Fruit fly (Drosophila melanogaster) whole organism, embryonic: ENCODE results near the gene DnaJ-1.

Experiments
- Ada2b ChIP-seq: fragments of 200-800 bp; sonication (Bioruptor generic); IDR thresholded peaks from 2 replicates; pipeline ENCODE4 v1.3.6; 2022; ENCODE audit warnings: missing biosample characterization, missing genetic modification characterization
- BEAF-32 ChIP-seq: fragments of 200-800 bp; sonication (Bioruptor generic); optimal IDR thresholded peaks from 3 replicates; lab custom pipeline; 2017; ENCODE audit warnings: missing biosample characterization, missing genetic modification characterization, mild to moderate bottlenecking, moderate library complexity, missing genetic modification reagents
- BtbVII ChIP-seq: fragments of 200-800 bp; sonication (Bioruptor generic); optimal IDR thresholded peaks from 3 replicates; lab custom pipeline; 2017; ENCODE audit warnings: missing biosample characterization, mild to moderate bottlenecking, missing genetic modification characterization
- CG11695 ChIP-seq: fragments of 200-800 bp; sonication (Bioruptor generic); IDR thresholded peaks from 3 replicates; pipeline ENCODE4 v1.3.6; 2022; ENCODE audit warnings: missing biosample characterization, missing genetic modification characterization
- CG11723 ChIP-seq: fragments of 200-800 bp; sonication (Bioruptor generic); optimal IDR thresholded peaks from 2 replicates; lab custom pipeline; 2017; ENCODE audit warnings: missing biosample characterization, mild to moderate bottlenecking, missing genetic modification characterization
- CG12071 ChIP-seq: fragments of 200-800 bp; sonication (Bioruptor generic); optimal IDR thresholded peaks from 3 replicates; lab custom pipeline; 2018; ENCODE audit warnings: missing biosample characterization, mild to moderate bottlenecking, missing genetic modification characterization
- CG12391 ChIP-seq: fragments of 200-800 bp; sonication (Bioruptor generic); optimal IDR thresholded peaks from 3 replicates; lab custom pipeline; 2018; ENCODE audit warnings: missing biosample characterization, mild to moderate bottlenecking, missing genetic modification characterization, moderate library complexity
- CG13775 ChIP-seq: fragments of 200-800 bp; sonication (Bioruptor generic); optimal IDR thresholded peaks from 3 replicates; lab custom pipeline; 2017; ENCODE audit warnings: missing biosample characterization, mild to moderate bottlenecking, missing genetic modification characterization
- CG14710 ChIP-seq: fragments of 200-800 bp; sonication (Bioruptor generic); optimal IDR thresholded peaks from 3 replicates; lab custom pipeline; 2019; ENCODE audit warnings: missing biosample characterization, mild to moderate bottlenecking, missing genetic modification characterization, moderate library complexity
- CG14965 ChIP-seq: fragments of 200-800 bp; sonication (Bioruptor generic); optimal IDR thresholded peaks from 2 replicates; lab custom pipeline; 2016; ENCODE audit warnings: missing biosample characterization, missing genetic modification characterization, borderline replicate concordance
- CG15601 ChIP-seq: fragments of 200-800 bp; sonication (Bioruptor generic); optimal IDR thresholded peaks from 3 replicates; lab custom pipeline; 2019; ENCODE audit warnings: missing biosample characterization, mild to moderate bottlenecking, missing genetic modification characterization, moderate library complexity
- CG1647 ChIP-seq: fragments of 200-800 bp; sonication (Bioruptor generic); optimal IDR thresholded peaks from 3 replicates; lab custom pipeline; 2016; ENCODE audit warnings: missing biosample characterization, missing genetic modification characterization
- CG17612 ChIP-seq: fragments of 200-800 bp; sonication (Bioruptor generic); IDR thresholded peaks from 2 replicates; pipeline ENCODE4 v1.3.6; 2022; ENCODE audit warnings: missing biosample characterization, missing genetic modification characterization
- CG1792 ChIP-seq: fragments of 200-800 bp; sonication (Bioruptor generic); optimal IDR thresholded peaks from 2 replicates; lab custom pipeline; 2016; ENCODE audit warnings: missing biosample characterization, missing genetic modification characterization
- CG18476 ChIP-seq: fragments of 200-800 bp; sonication (Bioruptor generic); optimal IDR thresholded peaks from 2 replicates; lab custom pipeline; 2016; ENCODE audit warnings: missing biosample characterization, mild to moderate bottlenecking, missing genetic modification characterization
- CG2199 ChIP-seq: fragments of 200-800 bp; sonication (Bioruptor generic); IDR thresholded peaks from 3 replicates; pipeline ENCODE4 v1.3.6; 2022; ENCODE audit warnings: missing biosample characterization, missing genetic modification characterization
- CG3407 ChIP-seq: fragments of 200-800 bp; sonication (Bioruptor generic); optimal IDR thresholded peaks from 2 replicates; lab custom pipeline; 2018; ENCODE audit warnings: missing biosample characterization, mild to moderate bottlenecking, missing genetic modification characterization
- CG4360 ChIP-seq: fragments of 200-800 bp; sonication (Bioruptor generic); IDR thresholded peaks from 2 replicates; pipeline ENCODE4 v1.3.6; 2022; ENCODE audit warnings: missing biosample characterization, missing genetic modification characterization
- CG5180 ChIP-seq: fragments of 200-800 bp; sonication (Bioruptor generic); optimal IDR thresholded peaks from 3 replicates; lab custom pipeline; 2017; ENCODE audit warnings: missing biosample characterization, missing genetic modification characterization, mild to moderate bottlenecking, moderate library complexity, missing genetic modification reagents
- CG5245 ChIP-seq: fragments of 200-800 bp; sonication (Bioruptor generic); optimal IDR thresholded peaks from 3 replicates; lab custom pipeline; 2016; ENCODE audit warnings: missing biosample characterization, missing genetic modification characterization
- CG6175 ChIP-seq: fragments of 200-800 bp; sonication (Bioruptor generic); IDR thresholded peaks from 3 replicates; pipeline ENCODE4 v1.3.6; 2022; ENCODE audit warnings: missing biosample characterization, missing genetic modification characterization
- CG7745 ChIP-seq: fragments of 200-800 bp; sonication (Bioruptor generic); optimal IDR thresholded peaks from 2 replicates; lab custom pipeline; 2018; ENCODE audit warnings: missing biosample characterization, mild to moderate bottlenecking, missing genetic modification characterization, moderate library complexity
- CG8765 ChIP-seq: fragments of 200-800 bp; sonication (Bioruptor generic); IDR thresholded peaks from 2 replicates; pipeline ENCODE4 v1.3.6; 2022; ENCODE audit warnings: missing biosample characterization, missing genetic modification characterization
- Chrac-16 ChIP-seq: fragments of 200-800 bp; sonication (Bioruptor generic); optimal IDR thresholded peaks from 3 replicates; lab custom pipeline; 2016; ENCODE audit warnings: missing biosample characterization, missing genetic modification characterization
- CkIIα-i1 ChIP-seq: fragments of 200-800 bp; sonication (Bioruptor generic); IDR thresholded peaks from 2 replicates; pipeline ENCODE4 v1.3.6; 2022; ENCODE audit warnings: missing biosample characterization, missing genetic modification characterization
- Fer3 ChIP-seq: fragments of 200-800 bp; sonication (Bioruptor generic); optimal IDR thresholded peaks from 2 replicates; lab custom pipeline; 2018; ENCODE audit warnings: missing biosample characterization, mild to moderate bottlenecking, missing genetic modification characterization, moderate library complexity
- Kr ChIP-seq: fragments of 200-800 bp; sonication (Bioruptor generic); optimal IDR thresholded peaks from 2 replicates; lab custom pipeline; 2017; ENCODE audit warnings: missing biosample characterization, mild to moderate bottlenecking, missing genetic modification characterization
- Lim3 ChIP-seq: fragments of 200-800 bp; sonication (Bioruptor generic); IDR thresholded peaks from 2 replicates; pipeline ENCODE4 v1.3.6; 2022; ENCODE audit warnings: missing biosample characterization, missing genetic modification characterization
- Neu2 ChIP-seq: fragments of 200-800 bp; sonication (Bioruptor generic); optimal IDR thresholded peaks from 3 replicates; lab custom pipeline; 2016; ENCODE audit warnings: missing biosample characterization, missing genetic modification characterization, borderline replicate concordance
- Poxn ChIP-seq: fragments of 200-800 bp; sonication (Bioruptor generic); IDR thresholded peaks from 2 replicates; pipeline ENCODE4 v1.3.6; 2022; ENCODE audit warnings: missing biosample characterization, missing genetic modification characterization
- TFAM ChIP-seq: fragments of 200-800 bp; sonication (Bioruptor generic); optimal IDR thresholded peaks from 2 replicates; lab custom pipeline; 2017; ENCODE audit warnings: missing biosample characterization, missing genetic modification characterization, inconsistent platforms
- crp ChIP-seq, 2 experiments: fragments of 200-800 bp; sonication (Bioruptor generic); optimal IDR thresholded peaks; 2 replicates in 1 of 2; 3 replicates in 1 of 2; lab custom pipeline; 2017; ENCODE audit warnings: missing biosample characterization in 2 of 2, missing genetic modification characterization in 2 of 2, mild to moderate bottlenecking in 1 of 2, moderate library complexity in 1 of 2
- ewg ChIP-seq: fragments of 200-800 bp; sonication (Bioruptor generic); optimal IDR thresholded peaks from 3 replicates; lab custom pipeline; 2017; ENCODE audit warnings: mild to moderate bottlenecking, missing biosample characterization, missing genetic modification reagents, missing genetic modification characterization
- gsb ChIP-seq: fragments of 200-800 bp; sonication (Bioruptor generic); IDR thresholded peaks from 2 replicates; pipeline ENCODE4 v1.3.6; 2022; ENCODE audit warnings: missing biosample characterization, missing genetic modification characterization
- gt ChIP-seq: fragments of 200-800 bp; sonication (Bioruptor generic); IDR thresholded peaks from 2 replicates; pipeline ENCODE4 v1.3.6; 2022; ENCODE audit warnings: missing biosample characterization, missing genetic modification characterization
- jing ChIP-seq: fragments of 200-800 bp; sonication (Bioruptor generic); optimal IDR thresholded peaks from 2 replicates; lab custom pipeline; 2018; ENCODE audit warnings: missing biosample characterization, mild to moderate bottlenecking, missing genetic modification characterization
- kni ChIP-seq: fragments of 200-800 bp; sonication (Bioruptor generic); optimal IDR thresholded peaks from 3 replicates; lab custom pipeline; 2017; ENCODE audit warnings: mild to moderate bottlenecking, missing biosample characterization, missing genetic modification reagents, missing genetic modification characterization
- lmd ChIP-seq: fragments of 200-800 bp; sonication (Bioruptor generic); IDR thresholded peaks from 2 replicates; pipeline ENCODE4 v1.3.6; 2022; ENCODE audit warnings: missing biosample characterization, missing genetic modification characterization
- mld ChIP-seq: fragments of 200-800 bp; sonication (Bioruptor generic); IDR thresholded peaks from 3 replicates; pipeline ENCODE4 v1.3.6; 2022; ENCODE audit warnings: missing biosample characterization, missing genetic modification characterization; ENCODE audit not compliant: partially characterized antibody
- pnt ChIP-seq: fragments of 200-800 bp; sonication (Bioruptor generic); optimal IDR thresholded peaks from 3 replicates; lab custom pipeline; 2016; ENCODE audit warnings: missing biosample characterization, missing genetic modification characterization
- pros ChIP-seq: fragments of 200-800 bp; sonication (Bioruptor generic); optimal IDR thresholded peaks from 3 replicates; lab custom pipeline; 2019; ENCODE audit warnings: missing biosample characterization, mild to moderate bottlenecking, missing genetic modification characterization, moderate library complexity
- psq ChIP-seq: fragments of 200-800 bp; sonication (Bioruptor generic); optimal IDR thresholded peaks from 2 replicates; lab custom pipeline; 2017; ENCODE audit warnings: missing biosample characterization, missing genetic modification characterization
- pzg ChIP-seq: fragments of 200-800 bp; sonication (Bioruptor generic); optimal IDR thresholded peaks from 3 replicates; lab custom pipeline; 2018; ENCODE audit warnings: missing biosample characterization, mild to moderate bottlenecking, missing genetic modification characterization, moderate library complexity
- run ChIP-seq: fragments of 200-800 bp; sonication (Bioruptor generic); optimal IDR thresholded peaks from 3 replicates; lab custom pipeline; 2018; ENCODE audit warnings: missing biosample characterization, mild to moderate bottlenecking, missing genetic modification characterization
- stwl ChIP-seq: fragments of 200-800 bp; sonication (Bioruptor generic); optimal IDR thresholded peaks from 3 replicates; lab custom pipeline; 2018; ENCODE audit warnings: missing biosample characterization, mild to moderate bottlenecking, missing genetic modification characterization, moderate library complexity
- tna ChIP-seq: fragments of 200-800 bp; sonication (Bioruptor generic); IDR thresholded peaks from 2 replicates; pipeline ENCODE4 v1.3.6; 2022; ENCODE audit warnings: missing biosample characterization, missing genetic modification characterization; ENCODE audit not compliant: partially characterized antibody
- tup ChIP-seq: fragments of 200-800 bp; sonication (Bioruptor generic); optimal IDR thresholded peaks from 2 replicates; lab custom pipeline; 2016; ENCODE audit warnings: missing biosample characterization, mild to moderate bottlenecking, missing genetic modification characterization, moderate library complexity
- usp ChIP-seq: fragments of >200 bp; optimal IDR thresholded peaks from 2 replicates; lab custom pipeline; 2017; ENCODE audit warnings: missing biosample characterization, missing genetic modification characterization
- wdn ChIP-seq: fragments of 200-800 bp; sonication (Bioruptor generic); IDR thresholded peaks from 2 replicates; pipeline ENCODE4 v1.3.6; 2022; ENCODE audit warnings: missing biosample characterization, missing genetic modification characterization

DnaJ-1 gene

dm6 chr3L:5751740-5752579 is at the start of gene DnaJ-1 (continued):
- TF ChIP-seq tna = peak; percentile 94
- TF ChIP-seq CG3407 (GFP tag; lab: Kevin White, UChicago) = peak; percentile 26
- no peak for TF ChIP-seq Ada2b (GFP tag; lab: Robert Waterston, UW)
- TF ChIP-seq CG6175 (GFP tag; lab: Robert Waterston, UW) = no peak
- no peak for TF ChIP-seq jing (GFP tag; lab: Kevin White, UChicago)
- TF ChIP-seq wdn (GFP tag; lab: Robert Waterston, UW) = no peak
- no peak for TF ChIP-seq CG13775 (GFP tag; lab: Kevin White, UChicago)
- TF ChIP-seq Chrac-16 (GFP tag; lab: Kevin White, UChicago) = no peak
- peak; percentile 95 for TF ChIP-seq mld
- TF ChIP-seq CG15601 = peak; percentile 65
- no peak for TF ChIP-seq Neu2
- peak; percentile 43 for TF ChIP-seq ewg (GFP tag; lab: Kevin White, UChicago)
- TF ChIP-seq kni (GFP tag; lab: Kevin White, UChicago) = peak; percentile 52
- TF ChIP-seq Kr (GFP tag; lab: Kevin White, UChicago) = no peak
- TF ChIP-seq CG18476 (GFP tag; lab: Kevin White, UChicago) = no peak
- TF ChIP-seq CG1792 (GFP tag; lab: Kevin White, UChicago) = no peak
- no peak for TF ChIP-seq crp (GFP tag; optimal IDR thresholded peaks at IDR 0.05; lab: Kevin White, UChicago)
- peak; percentile 7; the same call in 1 of the 3 replicates for TF ChIP-seq CG11695 (GFP tag; lab: Robert Waterston, UW)
- no peak for TF ChIP-seq CG7745
- peak; percentile 98 for TF ChIP-seq BEAF-32 (GFP tag; lab: Kevin White, UChicago)
- TF ChIP-seq CG17612 (GFP tag; lab: Robert Waterston, UW) = no peak
- TF ChIP-seq gt (GFP tag; lab: Robert Waterston, UW) = no peak
- TF ChIP-seq CG12391 (tag; lab: Kevin White, UChicago) = no peak
- peak; percentile 73 for TF ChIP-seq CG14710 (tag; lab: Kevin White, UChicago)
- no peak for TF ChIP-seq lmd (GFP tag; lab: Robert Waterston, UW)
- no peak for TF ChIP-seq Poxn (GFP tag; lab: Robert Waterston, UW)
- TF ChIP-seq CG4360 = no peak
- no peak for TF ChIP-seq CG12071 (GFP tag; lab: Kevin White, UChicago)
- no peak for TF ChIP-seq gsb (GFP tag; lab: Robert Waterston, UW)
- peak; percentile 85 for TF ChIP-seq pzg
- TF ChIP-seq CG1647 (GFP tag; lab: Kevin White, UChicago) = no peak
- TF ChIP-seq CG11723 (GFP tag; lab: Kevin White, UChicago) = no peak
- no peak for TF ChIP-seq CG14965 (GFP tag; lab: Kevin White, UChicago)
- TF ChIP-seq pros (GFP tag; lab: Kevin White, UChicago) = peak; percentile 0
- TF ChIP-seq CkIIα-i1 (GFP tag; lab: Robert Waterston, UW) = no peak
- no peak for TF ChIP-seq Fer3 (tag; lab: Kevin White, UChicago)
- TF ChIP-seq CG2199 (GFP tag; lab: Robert Waterston, UW) = no peak
- peak; percentile 40 for TF ChIP-seq BtbVII (GFP tag; lab: Kevin White, UChicago)
- TF ChIP-seq usp (GFP tag; lab: Kevin White, UChicago) = no peak
- TF ChIP-seq pnt (GFP tag; lab: Kevin White, UChicago) = no peak
- TF ChIP-seq CG5245 (GFP tag; lab: Kevin White, UChicago) = no peak
- no peak for TF ChIP-seq psq (GFP tag; lab: Kevin White, UChicago)
- no peak for TF ChIP-seq Lim3
- TF ChIP-seq CG5180 = peak; percentile 3
- TF ChIP-seq stwl (tag; lab: Kevin White, UChicago) = peak; percentile 67
- no peak for TF ChIP-seq tup (GFP tag; lab: Kevin White, UChicago)
- TF ChIP-seq CG8765 (GFP tag; lab: Robert Waterston, UW) = no peak
- no peak for TF ChIP-seq run (tag; lab: Kevin White, UChicago)
- TF ChIP-seq TFAM (GFP tag; lab: Kevin White, UChicago) = no peak
